Fruit fly (Drosophila melanogaster): ENCODE results near the gene Marcal1.
A peak's percentile ranks its signal among the peaks of the same experiment; 100 is the strongest.

Marcal1 gene

DNA sequence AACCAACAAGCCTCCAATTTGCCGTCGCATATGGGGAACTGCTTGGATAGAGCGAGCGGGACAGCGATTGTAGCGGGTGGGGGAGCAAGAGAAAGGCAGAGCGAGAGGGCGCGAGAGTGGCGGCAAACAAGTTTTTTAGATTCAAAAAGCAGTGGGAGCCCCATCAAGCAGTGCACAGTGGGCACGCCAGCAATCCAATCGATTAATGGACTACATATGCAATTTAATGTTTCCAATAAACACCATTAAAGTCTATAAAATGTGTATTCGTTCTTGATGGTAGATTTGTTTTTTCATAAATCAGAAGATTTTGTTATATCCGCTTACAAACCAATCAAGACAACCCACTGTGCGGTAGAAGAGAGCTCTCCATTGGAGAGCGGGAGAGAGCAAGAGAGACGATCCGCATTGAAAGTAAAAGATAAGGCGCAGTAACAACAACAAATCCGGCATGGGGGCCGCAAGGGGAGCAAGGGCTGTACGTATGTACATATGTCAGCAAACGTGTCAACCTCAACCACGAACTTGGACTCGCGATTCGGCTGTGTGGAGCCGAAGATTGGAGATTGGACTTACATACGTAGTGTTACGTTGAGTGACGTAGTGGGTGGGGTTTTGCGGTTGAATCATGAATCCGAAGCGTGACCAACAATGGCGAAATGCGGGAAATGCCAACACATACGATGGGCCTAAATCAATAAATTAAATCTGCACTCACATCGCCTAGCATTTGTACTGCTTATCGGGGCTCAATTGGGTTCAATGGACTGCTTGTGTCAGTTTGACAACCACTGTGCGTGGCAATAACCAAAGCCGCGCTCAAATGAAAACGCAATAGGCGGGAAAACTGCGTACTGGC, 42.3 kb downstream of the Marcal1 start (continued):
- TF ChIP-seq Asciz (GFP tag; optimal IDR thresholded peaks at IDR 0.05) (peak; percentile 99), Dip3 (GFP tag; optimal IDR thresholded peaks at IDR 0.05) (peak; percentile 99), Rx (GFP tag; IDR thresholded peaks at IDR 0.05) (peak; percentile 99), dmrt99B (tag; optimal IDR thresholded peaks at IDR 0.05) (peak; percentile 99), gro (GFP tag; optimal IDR thresholded peaks at IDR 0.05) (peak; percentile 99), HHEX (GFP tag; optimal IDR thresholded peaks at IDR 0.05) (peak; percentile 99), kay (GFP tag; optimal IDR thresholded peaks at IDR 0.05) (peak; percentile 97), Sox102F (GFP tag; optimal IDR thresholded peaks at IDR 0.05) (peak; percentile 99), eve (GFP tag; optimal IDR thresholded peaks at IDR 0.05) (peak; percentile 40 to 97), emc (GFP tag; optimal IDR thresholded peaks at IDR 0.05) (peak; percentile 97), Kr (GFP tag; optimal IDR thresholded peaks at IDR 0.05) (peak; percentile 87), CG10147 (GFP tag; optimal IDR thresholded peaks at IDR 0.05) (peak; percentile 97), Dad (GFP tag; optimal IDR thresholded peaks at IDR 0.05) (peak; percentile 99), chn (GFP tag; optimal IDR thresholded peaks at IDR 0.05) (peak; percentile 99), MBD-R2 (GFP tag; IDR thresholded peaks at IDR 0.05) (peak; percentile 99), tgo (GFP tag; IDR thresholded peaks at IDR 0.05) (peak; percentile 99), ken (GFP tag; IDR thresholded peaks at IDR 0.05) (peak; percentile 99), CG17829 (tag; optimal IDR thresholded peaks at IDR 0.05) (peak; percentile 99), Mrtf (GFP tag; IDR thresholded peaks at IDR 0.05) (peak; percentile 99), GATAe (GFP tag; conservative IDR thresholded peaks at IDR 0.05) (peak; percentile 96), slou (GFP tag; optimal IDR thresholded peaks at IDR 0.05) (peak; percentile 98), CG6654 (GFP tag; optimal IDR thresholded peaks at IDR 0.05) (peak; percentile 97), Spps (tag; optimal IDR thresholded peaks at IDR 0.05) (peak; percentile 98), lbe (GFP tag; optimal IDR thresholded peaks at IDR 0.05) (peak; percentile 98), CG14860 (GFP tag; IDR thresholded peaks at IDR 0.05; ENCODE audit: partially characterized antibody) (peak; percentile 65), gsb-n (tag; optimal IDR thresholded peaks at IDR 0.05) (peak; percentile 99), CG14441 (GFP tag; IDR thresholded peaks at IDR 0.05) (peak; percentile 99), CG1603 (tag; optimal IDR thresholded peaks at IDR 0.05) (peak; percentile 99), klu (GFP tag; IDR thresholded peaks at IDR 0.05) (peak; percentile 98), org-1 (GFP tag; optimal IDR thresholded peaks at IDR 0.05) (peak; percentile 98), Blimp-1 (GFP tag; optimal IDR thresholded peaks at IDR 0.05) (peak; percentile 98), CG9876 (GFP tag; optimal IDR thresholded peaks at IDR 0.05) (peak; percentile 99), dati (GFP tag; IDR thresholded peaks at IDR 0.05) (peak; percentile 99), CG12071 (GFP tag; optimal IDR thresholded peaks at IDR 0.05) (peak; percentile 99), chm (GFP tag; IDR thresholded peaks at IDR 0.05) (peak; percentile 100), ems (GFP tag; optimal IDR thresholded peaks at IDR 0.05) (peak; percentile 99), TFAM (GFP tag; optimal IDR thresholded peaks at IDR 0.05) (peak; percentile 94), Aef1 (GFP tag; IDR thresholded peaks at IDR 0.05) (peak; percentile 99), CG3726 (GFP tag; IDR thresholded peaks at IDR 0.05) (peak; percentile 99), ab (GFP tag; optimal IDR thresholded peaks at IDR 0.05) (peak; percentile 97), rib (GFP tag; IDR thresholded peaks at IDR 0.05) (peak; percentile 97), chif (GFP tag; optimal IDR thresholded peaks at IDR 0.05) (peak; percentile 99), sqz (GFP tag; optimal IDR thresholded peaks at IDR 0.05) (peak; percentile 98), ranshi (GFP tag; IDR thresholded peaks at IDR 0.05) (peak; percentile 99), nmo (GFP tag; optimal IDR thresholded peaks at IDR 0.05) (peak; percentile 99), NFAT (GFP tag; IDR thresholded peaks at IDR 0.05) (peak; percentile 99), inv (GFP tag; IDR thresholded peaks at IDR 0.05; ENCODE audit: partially characterized antibody) (peak; percentile 62), CG6254 (GFP tag; optimal IDR thresholded peaks at IDR 0.05) (peak; percentile 97), her (GFP tag; optimal IDR thresholded peaks at IDR 0.05) (peak; percentile 97)

Measured in whole organism, embryonic.